Fruit fly (Drosophila melanogaster) whole organism, embryonic: ENCODE measurements around the gene CG13272.

Experiments used
- C15 ChIP-seq: fragments of 200-800 bp; sonication (Bioruptor generic); IDR thresholded peaks from 3 replicates; pipeline ENCODE4 v1.3.6; 2022; ENCODE audit warnings: missing biosample characterization, missing genetic modification characterization
- CG10267 ChIP-seq: fragments of 200-800 bp; sonication (Bioruptor generic); optimal IDR thresholded peaks from 2 replicates; lab custom pipeline; 2018; ENCODE audit warnings: missing biosample characterization, mild to moderate bottlenecking, missing genetic modification characterization, moderate library complexity
- CG10979 ChIP-seq: fragments of 200-800 bp; sonication (Bioruptor generic); optimal IDR thresholded peaks from 2 replicates; lab custom pipeline; 2018; ENCODE audit warnings: missing biosample characterization, mild to moderate bottlenecking, missing genetic modification characterization, moderate library complexity
- CG11398 ChIP-seq: fragments of 200-800 bp; sonication (Bioruptor generic); optimal IDR thresholded peaks from 2 replicates; lab custom pipeline; 2016; ENCODE audit warnings: missing biosample characterization, missing genetic modification characterization
- CG11696 ChIP-seq: fragments of 200-800 bp; sonication (Bioruptor generic); IDR thresholded peaks from 2 replicates; pipeline ENCODE4 v1.3.6; 2022; ENCODE audit warnings: missing biosample characterization, missing genetic modification characterization
- CG12155 ChIP-seq: fragments of 200-800 bp; sonication (Bioruptor generic); optimal IDR thresholded peaks from 3 replicates; lab custom pipeline; 2016; ENCODE audit warnings: missing biosample characterization, missing genetic modification characterization
- CG12391 ChIP-seq: fragments of 200-800 bp; sonication (Bioruptor generic); optimal IDR thresholded peaks from 3 replicates; lab custom pipeline; 2018; ENCODE audit warnings: missing biosample characterization, mild to moderate bottlenecking, missing genetic modification characterization, moderate library complexity
- CG14965 ChIP-seq: fragments of 200-800 bp; sonication (Bioruptor generic); optimal IDR thresholded peaks from 2 replicates; lab custom pipeline; 2016; ENCODE audit warnings: missing biosample characterization, missing genetic modification characterization, borderline replicate concordance
- CG1602 ChIP-seq: fragments of 200-800 bp; sonication (Bioruptor generic); optimal IDR thresholded peaks from 3 replicates; lab custom pipeline; 2016; ENCODE audit warnings: missing biosample characterization, missing genetic modification characterization
- CG1603 ChIP-seq: fragments of 200-800 bp; sonication (Bioruptor generic); optimal IDR thresholded peaks from 2 replicates; lab custom pipeline; 2019; ENCODE audit warnings: missing biosample characterization, mild to moderate bottlenecking, missing genetic modification characterization, moderate library complexity
- CG16863 ChIP-seq: fragments of 200-800 bp; sonication (Bioruptor generic); optimal IDR thresholded peaks from 3 replicates; lab custom pipeline; 2016; ENCODE audit warnings: missing biosample characterization, missing genetic modification characterization
- CG17361 ChIP-seq: fragments of 200-800 bp; sonication (Bioruptor generic); IDR thresholded peaks from 3 replicates; pipeline ENCODE4 v1.3.6; 2022; ENCODE audit warnings: missing biosample characterization, missing genetic modification characterization
- CG17802 ChIP-seq: fragments of 200-800 bp; sonication (Bioruptor generic); optimal IDR thresholded peaks from 2 replicates; lab custom pipeline; 2018; ENCODE audit warnings: missing biosample characterization, mild to moderate bottlenecking, missing genetic modification characterization, moderate library complexity
- CG18619 ChIP-seq: fragments of 200-800 bp; sonication (Bioruptor generic); optimal IDR thresholded peaks from 3 replicates; lab custom pipeline; 2017; ENCODE audit warnings: missing biosample characterization, mild to moderate bottlenecking, missing genetic modification characterization
- CG18764 ChIP-seq: fragments of 200-800 bp; sonication (Bioruptor generic); optimal IDR thresholded peaks from 3 replicates; lab custom pipeline; 2016; ENCODE audit warnings: missing biosample characterization, missing genetic modification characterization
- CG34422 ChIP-seq: fragments of 200-800 bp; sonication (Bioruptor generic); IDR thresholded peaks from 3 replicates; pipeline ENCODE4 v1.3.6; 2022; ENCODE audit warnings: missing biosample characterization, missing genetic modification characterization
- CG3726 ChIP-seq: fragments of 200-800 bp; sonication (Bioruptor generic); IDR thresholded peaks from 3 replicates; pipeline ENCODE4, ENCODE4 v1.3.6; 2022; ENCODE audit warnings: missing biosample characterization, missing genetic modification characterization
- CG7271 ChIP-seq: fragments of 200-800 bp; sonication (Bioruptor generic); optimal IDR thresholded peaks from 2 replicates; lab custom pipeline; 2018; ENCODE audit warnings: missing biosample characterization, mild to moderate bottlenecking, missing genetic modification characterization, moderate library complexity
- CG7963 ChIP-seq: fragments of 200-800 bp; sonication (Bioruptor generic); IDR thresholded peaks from 3 replicates; pipeline ENCODE4 v1.3.6; 2022; ENCODE audit warnings: missing biosample characterization, missing genetic modification characterization; ENCODE audit not compliant: partially characterized antibody
- CG8388 ChIP-seq: fragments of 200-800 bp; sonication (Bioruptor generic); optimal IDR thresholded peaks from 2 replicates; lab custom pipeline; 2019; ENCODE audit warnings: missing biosample characterization, mild to moderate bottlenecking, missing genetic modification characterization, moderate library complexity
- CTCF ChIP-seq: fragments of 200-800 bp; sonication (Bioruptor generic); optimal IDR thresholded peaks from 2 replicates; lab custom pipeline; 2017; ENCODE audit warnings: missing biosample characterization, mild to moderate bottlenecking, missing genetic modification characterization, moderate library complexity
- Dfd ChIP-seq, 2 experiments: fragments of >200 bp; optimal IDR thresholded peaks; 2 replicates each; lab custom pipeline; 2017; ENCODE audit warnings: missing biosample characterization in 2 of 2, missing genetic modification characterization in 2 of 2
- Dll ChIP-seq: fragments of 200-800 bp; sonication (Bioruptor generic); IDR thresholded peaks from 4 replicates; pipeline ENCODE4 v1.3.6; 2022; ENCODE audit warnings: missing biosample characterization, missing genetic modification characterization; ENCODE audit not compliant: partially characterized antibody
- Doc2 ChIP-seq: fragments of 200-800 bp; sonication (Bioruptor generic); IDR thresholded peaks from 2 replicates; pipeline ENCODE4 v1.3.6; 2022; ENCODE audit warnings: missing biosample characterization, missing genetic modification characterization
- HLH4C ChIP-seq: fragments of 200-800 bp; sonication (Bioruptor generic); IDR thresholded peaks from 3 replicates; pipeline ENCODE4 v1.3.6; 2022; ENCODE audit warnings: missing biosample characterization, missing genetic modification characterization; ENCODE audit not compliant: partially characterized antibody
- Hand ChIP-seq: fragments of 200-800 bp; sonication (Bioruptor generic); optimal IDR thresholded peaks from 2 replicates; lab custom pipeline; 2017; ENCODE audit warnings: mild to moderate bottlenecking, missing biosample characterization, missing genetic modification reagents, missing genetic modification characterization
- Oaz ChIP-seq: fragments of 200-800 bp; sonication (Bioruptor generic); IDR thresholded peaks from 2 replicates; pipeline ENCODE4 v1.3.6; 2022; ENCODE audit warnings: missing biosample characterization, missing genetic modification characterization
- Scr ChIP-seq: fragments of 200-800 bp; sonication (Bioruptor generic); IDR thresholded peaks from 2 replicates; pipeline ENCODE4 v1.3.6; 2022; ENCODE audit warnings: missing biosample characterization, missing genetic modification characterization; ENCODE audit not compliant: partially characterized antibody
- Six4 ChIP-seq: fragments of 200-800 bp; sonication (Bioruptor generic); optimal IDR thresholded peaks from 2 replicates; lab custom pipeline; 2016; ENCODE audit warnings: missing biosample characterization, missing genetic modification characterization
- al ChIP-seq: fragments of 200-800 bp; sonication (Bioruptor generic); IDR thresholded peaks from 2 replicates; pipeline ENCODE4 v1.3.6; 2022; ENCODE audit warnings: missing biosample characterization, missing genetic modification characterization
- ap ChIP-seq: fragments of 200-800 bp; sonication (Bioruptor generic); IDR thresholded peaks from 2 replicates; pipeline ENCODE4 v1.3.6; 2022; ENCODE audit warnings: missing biosample characterization, missing genetic modification characterization
- bab2 ChIP-seq: fragments of 200-800 bp; sonication (Bioruptor generic); optimal IDR thresholded peaks from 2 replicates; lab custom pipeline; 2016; ENCODE audit warnings: missing biosample characterization, missing genetic modification characterization
- bsh ChIP-seq, 2 experiments: fragments of 200-800 bp; sonication (Bioruptor generic); optimal IDR thresholded peaks; 2 replicates each; lab custom pipeline; 2017 to 2018; ENCODE audit warnings: mild to moderate bottlenecking in 2 of 2, missing biosample characterization in 2 of 2, missing genetic modification characterization in 2 of 2, moderate library complexity in 1 of 2
- chinmo ChIP-seq: fragments of 200-800 bp; sonication (Bioruptor generic); IDR thresholded peaks from 4 replicates; pipeline ENCODE4 v1.3.6; 2022; ENCODE audit warnings: missing biosample characterization, missing genetic modification characterization; ENCODE audit not compliant: partially characterized antibody
- corto ChIP-seq: fragments of 200-800 bp; sonication (Bioruptor generic); optimal IDR thresholded peaks from 2 replicates; lab custom pipeline; 2016; ENCODE audit warnings: missing biosample characterization, mild to moderate bottlenecking, missing genetic modification characterization, moderate library complexity
- da ChIP-seq: fragments of 200-800 bp; sonication (Bioruptor generic); optimal IDR thresholded peaks from 2 replicates; lab custom pipeline; 2016; ENCODE audit warnings: missing biosample characterization, missing genetic modification characterization
- dysf ChIP-seq: fragments of 200-800 bp; sonication (Bioruptor generic); IDR thresholded peaks from 3 replicates; pipeline ENCODE4 v1.3.6; 2022; ENCODE audit warnings: missing biosample characterization, missing genetic modification characterization
- fru ChIP-seq: fragments of >200 bp; optimal IDR thresholded peaks from 2 replicates; lab custom pipeline; 2017
- gce ChIP-seq: fragments of 200-800 bp; sonication (Bioruptor generic); IDR thresholded peaks from 3 replicates; pipeline ENCODE4 v1.3.6; 2022; ENCODE audit warnings: missing biosample characterization, missing genetic modification characterization
- gem ChIP-seq: fragments of 200-800 bp; sonication (Bioruptor generic); optimal IDR thresholded peaks from 2 replicates; lab custom pipeline; 2019; ENCODE audit warnings: missing biosample characterization, mild to moderate bottlenecking, missing genetic modification characterization, moderate library complexity
- h ChIP-seq: fragments of >200 bp; optimal IDR thresholded peaks from 2 replicates; lab custom pipeline; 2017
- lov ChIP-seq, 2 experiments: fragments of 200-800 bp in 1 of 2; fragments of >200 bp in 1 of 2; sonication (Bioruptor generic) in 1 of 2; IDR thresholded peaks in 1 of 2; optimal IDR thresholded peaks in 1 of 2; 2 replicates in 1 of 2; 3 replicates in 1 of 2; pipeline versions ENCODE4 v1.3.6 to Lab custom; 2017 to 2022; ENCODE audit warnings: missing biosample characterization in 1 of 2, missing genetic modification characterization in 1 of 2
- pnt ChIP-seq: fragments of 200-800 bp; sonication (Bioruptor generic); optimal IDR thresholded peaks from 3 replicates; lab custom pipeline; 2016; ENCODE audit warnings: missing biosample characterization, missing genetic modification characterization
- pzg ChIP-seq: fragments of 200-800 bp; sonication (Bioruptor generic); optimal IDR thresholded peaks from 3 replicates; lab custom pipeline; 2018; ENCODE audit warnings: missing biosample characterization, mild to moderate bottlenecking, missing genetic modification characterization, moderate library complexity
- salm ChIP-seq: fragments of 200-800 bp; sonication (Bioruptor generic); optimal IDR thresholded peaks from 2 replicates; lab custom pipeline; 2018; ENCODE audit warnings: missing biosample characterization, mild to moderate bottlenecking, missing genetic modification characterization
- sisA ChIP-seq: fragments of 200-800 bp; sonication (Bioruptor generic); IDR thresholded peaks from 2 replicates; pipeline ENCODE4 v1.3.6; 2022; ENCODE audit warnings: missing biosample characterization, missing genetic modification characterization
- tin ChIP-seq: fragments of 200-800 bp; sonication (Bioruptor generic); optimal IDR thresholded peaks from 3 replicates; lab custom pipeline; 2016; ENCODE audit warnings: missing biosample characterization, missing genetic modification characterization
- wek ChIP-seq: fragments of 200-800 bp; sonication (Bioruptor generic); optimal IDR thresholded peaks from 3 replicates; lab custom pipeline; 2018; ENCODE audit warnings: missing biosample characterization, mild to moderate bottlenecking, missing genetic modification characterization, moderate library complexity

The CG13272 gene

dm6 chr2L:16815989-16816749 lies 11.5 kb downstream of the CG13272 start, which contains the start of gene mdy (continued):
- TF ChIP-seq Doc2 (GFP tag; lab: Robert Waterston, UW) (no peak), C15 (GFP tag; lab: Robert Waterston, UW) (no peak), Oaz (GFP tag; lab: Robert Waterston, UW) (0 out of 2 replicates have a peak, but pooled peaks have one; percentile 12), corto (GFP tag; lab: Kevin White, UChicago) (peak; percentile 33), CG11398 (GFP tag; lab: Kevin White, UChicago) (no peak), h (lab: Kevin White, UChicago) (no peak), CG12391 (tag; lab: Kevin White, UChicago) (peak; percentile 77), Dfd (GFP tag; optimal IDR thresholded peaks at IDR 0.05; lab: Kevin White, UChicago) (no peak), CG11696 (GFP tag; lab: Robert Waterston, UW) (no peak), CG17361 (GFP tag; lab: Robert Waterston, UW) (peak; percentile 70; the same call in 2 of the 3 replicates), HLH4C (GFP tag; lab: Robert Waterston, UW) (peak; percentile 73), CG1603 (tag; lab: Kevin White, UChicago) (peak; percentile 72), fru (lab: Kevin White, UChicago) (no peak), CG12155 (GFP tag; lab: Kevin White, UChicago) (peak; percentile 41), CTCF (GFP tag; lab: Kevin White, UChicago) (peak; percentile 99), CG3726 (GFP tag; lab: Robert Waterston, UW) (0 out of 3 replicates have a peak, but pooled peaks have one; percentile 9), Dll (GFP tag; lab: Robert Waterston, UW) (peak; percentile 69), bab2 (GFP tag; lab: Kevin White, UChicago) (peak; percentile 63), CG1602 (GFP tag; lab: Kevin White, UChicago) (peak; percentile 44), al (GFP tag; lab: Robert Waterston, UW) (peak; percentile 70), CG8388 (GFP tag; lab: Kevin White, UChicago) (peak; percentile 52), CG17802 (tag; lab: Kevin White, UChicago) (no peak), CG7963 (GFP tag; lab: Robert Waterston, UW) (0 out of 3 replicates have a peak, but pooled peaks have one; percentile 29), bsh (GFP tag; optimal IDR thresholded peaks at IDR 0.05; lab: Kevin White, UChicago) (peak in 1 of 2 experiments; percentile 51), pzg (GFP tag; lab: Kevin White, UChicago) (peak; percentile 54), wek (GFP tag; lab: Kevin White, UChicago) (no peak), dysf (GFP tag; lab: Robert Waterston, UW) (peak; percentile 55; the same call in 2 of the 3 replicates), tin (GFP tag; lab: Kevin White, UChicago) (peak; percentile 50), Scr (GFP tag; lab: Robert Waterston, UW) (peak; percentile 61; the same call in 1 of the 2 replicates), sisA (GFP tag; lab: Robert Waterston, UW) (peak; percentile 62), CG16863 (peak; percentile 55), lov (optimal IDR thresholded peaks at IDR 0.05; lab: Kevin White, UChicago) (no peak), lov (GFP tag; IDR thresholded peaks at IDR 0.05; lab: Robert Waterston, UW) (0 out of 3 replicates have a peak, but pooled peaks have one; percentile 56), CG34422 (GFP tag; lab: Robert Waterston, UW) (peak; percentile 15; the same call in 2 of the 3 replicates), CG18764 (GFP tag; lab: Kevin White, UChicago) (no peak), Six4 (GFP tag; lab: Kevin White, UChicago) (peak; percentile 33), Hand (GFP tag; lab: Kevin White, UChicago) (no peak), CG14965 (no peak), da (GFP tag; lab: Kevin White, UChicago) (no peak), CG18619 (GFP tag; lab: Kevin White, UChicago) (peak; percentile 34), ap (GFP tag; lab: Robert Waterston, UW) (0 out of 2 replicates have a peak, but pooled peaks have one; percentile 27), salm (tag; lab: Kevin White, UChicago) (no peak), chinmo (GFP tag; lab: Robert Waterston, UW) (0 out of 4 replicates have a peak, but pooled peaks have one; percentile 34), pnt (GFP tag; lab: Kevin White, UChicago) (peak; percentile 49), CG7271 (tag; lab: Kevin White, UChicago) (no peak), CG10979 (tag; lab: Kevin White, UChicago) (peak; percentile 38), gem (peak; percentile 79), gce (GFP tag; lab: Robert Waterston, UW) (peak; percentile 29; the same call in 1 of the 3 replicates), CG10267 (peak; percentile 62)
